Fruit fly (Drosophila melanogaster) S2 (cell line): Measurements from ENCODE around the gene CG10208.

Source experiments
- CG8478 ChIP-seq: fragments of >200 bp; optimal IDR thresholded peaks from 2 replicates; lab custom pipeline; 2018
- CTCF ChIP-seq, 2 experiments: fragments of >200 bp; optimal IDR thresholded peaks; 2 replicates each; lab custom pipeline; 2018

Gene CG10208

DNA sequence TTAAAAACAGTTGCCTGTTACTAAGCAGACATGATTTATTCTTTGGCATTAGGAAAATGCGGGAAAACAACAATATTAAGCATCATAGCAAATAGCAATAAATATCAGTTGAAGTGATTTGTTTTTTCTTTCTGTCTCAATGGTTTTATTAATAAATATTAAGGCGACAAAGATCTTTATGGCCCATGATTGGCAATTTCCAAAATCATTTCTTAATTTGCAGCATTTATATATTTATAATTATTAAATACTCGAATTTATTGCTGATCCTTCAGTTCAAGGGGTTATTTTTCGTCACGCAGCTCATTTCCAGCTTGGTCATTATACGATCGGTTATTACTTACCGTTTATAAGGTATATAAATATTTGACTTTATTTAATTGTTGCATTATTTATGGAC, 46.3 kb downstream of the CG10208 start:
- TF ChIP-seq CTCF (optimal IDR thresholded peaks at IDR 0.05; lab: Kevin White, UChicago) (no peak), CG8478 (lab: Kevin White, UChicago) (no peak)

dm6 chr3R:23726740-23727139, 47.2 kb downstream of the CG10208 start:
- TF ChIP-seq CTCF (optimal IDR thresholded peaks at IDR 0.05; lab: Kevin White, UChicago) (no peak), CG8478 (lab: Kevin White, UChicago) (no peak)

DNA sequence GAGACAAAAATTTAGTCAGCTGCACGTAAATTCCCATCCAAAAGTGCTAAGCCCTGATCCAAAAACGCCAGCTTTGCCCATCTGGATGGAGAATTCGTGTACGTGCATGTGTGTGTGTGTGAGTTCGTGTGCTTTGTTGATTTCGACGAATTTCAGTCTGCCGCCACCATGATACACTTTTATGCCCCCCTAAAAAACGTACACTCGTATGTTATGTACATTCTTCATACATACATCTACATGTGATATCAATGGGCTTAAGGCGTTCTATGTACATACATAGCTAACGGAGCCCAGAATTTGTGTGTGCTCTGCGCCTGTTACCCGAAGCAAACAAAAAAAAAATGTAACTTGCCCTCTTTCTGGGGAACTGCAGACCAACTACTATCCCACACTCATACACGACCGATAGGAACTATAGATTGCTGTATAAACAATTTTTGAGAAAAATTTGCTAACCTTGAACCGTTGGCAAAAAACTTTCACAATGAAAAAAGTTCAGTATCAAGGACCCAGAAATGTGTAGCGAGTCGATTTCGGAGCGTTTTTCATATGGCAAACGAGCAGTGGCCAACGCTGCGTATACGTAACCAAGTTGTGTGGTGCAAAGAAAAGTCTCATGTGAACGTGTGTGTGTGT, 48.1 kb downstream of the CG10208 start:
- TF ChIP-seq CTCF (optimal IDR thresholded peaks at IDR 0.05; lab: Kevin White, UChicago) (no peak), CG8478 (lab: Kevin White, UChicago) (no peak)

dm6 chr3R:23724843-23725506, 49.0 kb downstream of the CG10208 start:
- TF ChIP-seq CTCF (optimal IDR thresholded peaks at IDR 0.05; lab: Kevin White, UChicago) (no peak), CG8478 (lab: Kevin White, UChicago) (no peak)

DNA sequence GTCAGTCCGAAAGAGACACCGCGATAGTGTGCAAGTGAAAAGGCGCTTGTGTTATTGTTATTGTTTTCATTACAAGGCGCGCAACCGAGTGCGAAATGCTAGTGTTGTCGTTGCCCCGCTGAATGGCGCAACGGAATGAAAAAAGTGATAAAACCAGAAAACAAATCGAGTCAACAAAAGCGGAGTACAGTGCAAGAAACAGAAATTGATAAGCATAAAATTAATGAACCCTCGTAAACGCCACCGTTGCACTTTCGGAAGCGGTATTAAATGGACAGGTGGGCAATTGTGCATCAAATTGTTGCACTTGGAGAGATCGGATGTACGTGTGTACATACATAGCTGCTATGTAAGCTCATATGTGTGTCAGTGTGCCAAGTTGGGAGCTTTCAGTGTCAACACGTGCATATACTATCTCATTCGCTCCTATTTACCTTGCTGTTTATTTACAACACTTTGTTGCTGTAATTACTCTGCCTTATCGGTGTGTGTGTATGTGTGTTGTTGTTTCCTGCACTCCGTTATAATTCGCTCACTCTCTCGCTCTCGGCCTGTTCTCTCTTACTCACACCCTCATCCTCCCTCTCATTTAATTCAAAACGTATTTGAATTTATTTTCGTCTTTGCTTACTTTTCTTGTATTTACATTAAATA, 50.4 kb downstream of the CG10208 start:
- TF ChIP-seq CG8478 (lab: Kevin White, UChicago) (no peak), CTCF (optimal IDR thresholded peaks at IDR 0.05; lab: Kevin White, UChicago) (no peak)
